Fruit fly (Drosophila melanogaster) whole organism, pupa: ENCODE data around the gene CG14722.

Source experiments
- CG10348 ChIP-seq: fragments of 200-800 bp; sonication (Bioruptor generic); IDR thresholded peaks from 2 replicates; pipeline ENCODE4 v1.3.6; 2022; ENCODE audit warnings: missing biosample characterization, missing genetic modification characterization
- CG12605 ChIP-seq: fragments of 200-800 bp; sonication (Bioruptor generic); IDR thresholded peaks from 2 replicates; pipeline ENCODE4 v1.3.6; 2022; ENCODE audit warnings: missing biosample characterization, missing genetic modification characterization
- CG13204 ChIP-seq: fragments of 200-800 bp; sonication (Bioruptor generic); optimal IDR thresholded peaks from 2 replicates; lab custom pipeline; 2018; ENCODE audit warnings: missing biosample characterization, mild to moderate bottlenecking, missing genetic modification characterization, moderate library complexity
- CG14655 ChIP-seq: fragments of 200-800 bp; sonication (Bioruptor generic); optimal IDR thresholded peaks from 3 replicates; lab custom pipeline; 2017; ENCODE audit warnings: mild to moderate bottlenecking, missing biosample characterization, missing genetic modification reagents, missing genetic modification characterization
- CG15710 ChIP-seq: fragments of 200-800 bp; sonication (Bioruptor generic); optimal IDR thresholded peaks from 2 replicates; lab custom pipeline; 2018; ENCODE audit warnings: missing biosample characterization, mild to moderate bottlenecking, missing genetic modification characterization, moderate library complexity
- CG17806 ChIP-seq: fragments of 200-800 bp; sonication (Bioruptor generic); optimal IDR thresholded peaks from 2 replicates; lab custom pipeline; 2018; ENCODE audit warnings: missing biosample characterization, mild to moderate bottlenecking, missing genetic modification characterization, moderate library complexity
- CG32121 ChIP-seq: fragments of 200-800 bp; sonication (Bioruptor generic); IDR thresholded peaks from 2 replicates; pipeline ENCODE4 v1.3.6; 2022; ENCODE audit warnings: missing biosample characterization, missing genetic modification characterization
- CG34367 ChIP-seq: fragments of 200-800 bp; sonication (Bioruptor generic); optimal IDR thresholded peaks from 2 replicates; lab custom pipeline; 2018; ENCODE audit warnings: missing biosample characterization, mild to moderate bottlenecking, missing genetic modification characterization
- CG4496 ChIP-seq: fragments of 200-800 bp; sonication (Bioruptor generic); IDR thresholded peaks from 3 replicates; pipeline ENCODE4 v1.3.6; 2022; ENCODE audit warnings: missing biosample characterization, missing genetic modification characterization
- CG8159 ChIP-seq: fragments of 200-800 bp; sonication (Bioruptor generic); optimal IDR thresholded peaks from 3 replicates; lab custom pipeline; 2018; ENCODE audit warnings: missing biosample characterization, mild to moderate bottlenecking, missing genetic modification characterization, moderate library complexity
- CG8301 ChIP-seq: fragments of 200-800 bp; sonication (Bioruptor generic); optimal IDR thresholded peaks from 2 replicates; lab custom pipeline; 2018; ENCODE audit warnings: missing biosample characterization, mild to moderate bottlenecking, missing genetic modification characterization
- CG9948 ChIP-seq: fragments of 200-800 bp; sonication (Bioruptor generic); optimal IDR thresholded peaks from 2 replicates; lab custom pipeline; 2018; ENCODE audit warnings: missing biosample characterization, mild to moderate bottlenecking, missing genetic modification characterization, moderate library complexity
- D1 ChIP-seq: fragments of 200-800 bp; sonication (Bioruptor generic); optimal IDR thresholded peaks from 2 replicates; lab custom pipeline; 2018; ENCODE audit warnings: missing biosample characterization, mild to moderate bottlenecking, missing genetic modification characterization, moderate library complexity
- EcR ChIP-seq: fragments of 200-800 bp; sonication (Bioruptor generic); optimal IDR thresholded peaks from 3 replicates; lab custom pipeline; 2019; ENCODE audit warnings: missing biosample characterization, missing genetic modification characterization, mild to moderate bottlenecking, moderate library complexity, missing genetic modification reagents
- Ets98B ChIP-seq: fragments of 200-800 bp; sonication (Bioruptor generic); IDR thresholded peaks from 2 replicates; pipeline ENCODE4 v1.3.6; 2022; ENCODE audit warnings: missing biosample characterization, missing genetic modification characterization
- Pif1A ChIP-seq: fragments of 200-800 bp; sonication (Bioruptor generic); optimal IDR thresholded peaks from 3 replicates; lab custom pipeline; 2016; ENCODE audit warnings: missing biosample characterization, missing genetic modification characterization
- Pif1B ChIP-seq: fragments of 200-800 bp; sonication (Bioruptor generic); optimal IDR thresholded peaks from 3 replicates; lab custom pipeline; 2016; ENCODE audit warnings: missing biosample characterization, missing genetic modification characterization
- Snoo ChIP-seq: fragments of 200-800 bp; sonication (Bioruptor generic); optimal IDR thresholded peaks from 3 replicates; lab custom pipeline; 2017; ENCODE audit warnings: missing biosample characterization, mild to moderate bottlenecking, missing genetic modification characterization, inconsistent platforms
- fd96Ca ChIP-seq: fragments of 200-800 bp; sonication (Bioruptor generic); IDR thresholded peaks from 3 replicates; pipeline ENCODE4 v1.3.6; 2022; ENCODE audit warnings: missing biosample characterization, missing genetic modification characterization
- gl ChIP-seq: fragments of 200-800 bp; sonication (Bioruptor generic); optimal IDR thresholded peaks from 2 replicates; lab custom pipeline; 2018; ENCODE audit warnings: missing biosample characterization, mild to moderate bottlenecking, missing genetic modification characterization
- rn ChIP-seq: fragments of 200-800 bp; sonication (Bioruptor generic); IDR thresholded peaks from 2 replicates; pipeline ENCODE4 v1.3.6; 2022; ENCODE audit warnings: missing biosample characterization, missing genetic modification characterization

CG14722 gene

DNA sequence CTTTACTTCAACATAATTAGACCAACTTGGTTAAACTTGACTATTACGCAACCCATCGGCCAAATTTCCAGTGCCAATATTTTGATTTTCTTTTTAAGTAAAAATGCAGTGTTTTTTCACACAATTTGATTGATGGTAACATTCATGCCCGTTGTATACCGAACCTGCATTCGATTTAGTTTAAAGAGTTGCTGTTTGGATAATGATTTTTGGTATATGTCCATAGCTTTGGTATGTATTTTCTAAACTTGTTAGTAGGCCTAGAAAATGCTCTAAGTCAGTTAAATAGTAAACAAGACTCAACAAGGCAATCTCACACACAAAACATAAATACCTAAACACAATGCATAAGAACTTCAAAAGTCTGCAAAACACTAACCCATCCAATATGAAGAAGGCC, 38.0 kb upstream of the CG14722 start, which contains the start of gene I-t:
Gene I-t, plus strand, starts transcription at position 301 of the 400 bp plus-strand sequence.
- TF ChIP-seq rn: no peak
- no peak for TF ChIP-seq CG32121 (GFP tag; lab: Robert Waterston, UW)
- no peak for TF ChIP-seq CG8159 (tag; lab: Kevin White, UChicago)
- no peak for TF ChIP-seq CG9948 (tag; lab: Kevin White, UChicago)
- TF ChIP-seq CG8301 (tag; lab: Kevin White, UChicago): no peak
- TF ChIP-seq CG17806 (tag; lab: Kevin White, UChicago): no peak
- TF ChIP-seq CG10348 (GFP tag; lab: Robert Waterston, UW): no peak

- TF ChIP-seq CG14655: no peak
- TF ChIP-seq D1 (tag; lab: Kevin White, UChicago): no peak
- no peak for TF ChIP-seq gl (tag; lab: Kevin White, UChicago)
- TF ChIP-seq Pif1B: no peak
- no peak for TF ChIP-seq CG15710 (tag; lab: Kevin White, UChicago)
- no peak for TF ChIP-seq CG13204 (GFP tag; lab: Kevin White, UChicago)
- TF ChIP-seq CG10348 (GFP tag; lab: Robert Waterston, UW): no peak
- TF ChIP-seq CG8301 (tag; lab: Kevin White, UChicago): no peak
- no peak for TF ChIP-seq CG34367 (tag; lab: Kevin White, UChicago)
- TF ChIP-seq EcR: no peak
- TF ChIP-seq CG12605: no peak
- TF ChIP-seq CG4496 (GFP tag; lab: Robert Waterston, UW): no peak
- no peak for TF ChIP-seq Ets98B (GFP tag; lab: Robert Waterston, UW)
- TF ChIP-seq rn: no peak
- no peak for TF ChIP-seq CG17806 (tag; lab: Kevin White, UChicago)
- no peak for TF ChIP-seq Snoo (tag; lab: Kevin White, UChicago)
- TF ChIP-seq Pif1A (GFP tag; lab: Kevin White, UChicago): no peak
- TF ChIP-seq CG9948 (tag; lab: Kevin White, UChicago): no peak
- no peak for TF ChIP-seq CG8159 (tag; lab: Kevin White, UChicago)
- TF ChIP-seq fd96Ca (GFP tag; lab: Robert Waterston, UW): no peak
Measured at dm6 chr3R:11711376-11711775, 30.3 kb upstream of the CG14722 start, which contains the start of gene CG14720. CG14720 (plus strand) TSS chr3R:11711676.

dm6 chr3R:11721593-11721992, 20.1 kb upstream of the CG14722 start, which contains the start of gene CG12594:
CG12594 (plus strand) TSS chr3R:11721734.
- TF ChIP-seq fd96Ca (GFP tag; lab: Robert Waterston, UW) (no peak), CG12605 (no peak), gl (tag; lab: Kevin White, UChicago) (no peak), Pif1A (GFP tag; lab: Kevin White, UChicago) (no peak), CG14655 (no peak), CG15710 (tag; lab: Kevin White, UChicago) (no peak), CG13204 (GFP tag; lab: Kevin White, UChicago) (no peak), CG34367 (tag; lab: Kevin White, UChicago) (no peak), CG9948 (tag; lab: Kevin White, UChicago) (no peak)

dm6 chr3R:11735337-11735736, 6.4 kb upstream of the CG14722 start, which contains the start of gene CG14721:
CG14721 (plus strand) TSS chr3R:11735447.
- no peak for TF ChIP-seq D1 (tag; lab: Kevin White, UChicago)
- peak; percentile 8; the same call in 1 of the 3 replicates for TF ChIP-seq CG4496 (GFP tag; lab: Robert Waterston, UW)
- TF ChIP-seq, all 21 proteins: peak for 1

- no peak for TF ChIP-seq CG15710 (tag; lab: Kevin White, UChicago)
- no peak for TF ChIP-seq rn
- no peak for TF ChIP-seq Pif1B
- TF ChIP-seq Ets98B (GFP tag; lab: Robert Waterston, UW): no peak
- no peak for TF ChIP-seq CG12605
- TF ChIP-seq CG8301 (tag; lab: Kevin White, UChicago): no peak
- no peak for TF ChIP-seq CG32121 (GFP tag; lab: Robert Waterston, UW)
- TF ChIP-seq fd96Ca (GFP tag; lab: Robert Waterston, UW): no peak
- no peak for TF ChIP-seq Pif1A (GFP tag; lab: Kevin White, UChicago)
- TF ChIP-seq, all 21 proteins: peak for 0
Measured at dm6 chr3R:11749297-11750293, 7.9 kb downstream of the CG14722 start, which contains the start of gene CG6923. CG6923 (minus strand) TSS chr3R:11750029.

DNA sequence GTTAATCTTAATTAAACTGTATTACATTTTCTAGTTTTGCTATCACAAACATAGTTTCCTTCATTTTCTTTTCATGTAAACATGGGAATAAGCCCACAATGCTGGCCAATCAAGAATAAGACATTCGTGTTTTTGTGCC, 8.5 kb downstream of the CG14722 start, which contains the start of gene CG43062:
Gene CG43062, plus strand, starts transcription at position 40 of the 139 bp plus-strand sequence.
- TF ChIP-seq CG17806 (tag; lab: Kevin White, UChicago) (no peak), fd96Ca (GFP tag; lab: Robert Waterston, UW) (no peak), CG12605 (no peak), CG4496 (GFP tag; lab: Robert Waterston, UW) (no peak), CG13204 (GFP tag; lab: Kevin White, UChicago) (no peak), CG9948 (tag; lab: Kevin White, UChicago) (no peak), CG14655 (no peak)
